Fruit fly (Drosophila melanogaster) S2 (cell line): ENCODE measurements around the gene CG14110.

Experiments used
- CG8478 ChIP-seq: fragments of >200 bp; optimal IDR thresholded peaks from 2 replicates; lab custom pipeline; 2018
- CTCF ChIP-seq, 2 experiments: fragments of >200 bp; optimal IDR thresholded peaks; 2 replicates each; lab custom pipeline; 2018

DNA sequence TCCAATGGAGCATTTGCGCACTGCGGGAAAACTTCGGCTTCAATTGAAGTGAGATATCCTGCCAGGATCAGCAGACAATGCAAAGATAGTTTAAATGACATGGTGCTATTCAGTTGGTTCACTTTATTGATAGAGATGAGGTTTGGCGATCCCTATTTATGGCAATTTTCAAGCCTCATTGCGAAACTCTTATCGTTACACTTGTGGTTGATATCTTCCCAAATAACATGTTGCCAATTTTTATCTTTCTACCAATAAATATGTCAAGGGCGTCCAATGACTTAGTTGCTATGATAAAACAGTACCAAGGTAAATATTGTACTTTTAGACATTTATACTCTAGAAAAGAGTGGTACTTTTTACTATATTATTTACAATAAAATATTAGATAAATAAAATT, 39.5 kb downstream of the CG14110 start, which contains the start of gene CG33263:
- TF ChIP-seq CG8478 (lab: Kevin White, UChicago) (no peak), CTCF (optimal IDR thresholded peaks at IDR 0.05; lab: Kevin White, UChicago) (no peak)
